Worm (Caenorhabditis elegans): ENCODE measurements around the gene col-130.

The col-130 gene

DNA sequence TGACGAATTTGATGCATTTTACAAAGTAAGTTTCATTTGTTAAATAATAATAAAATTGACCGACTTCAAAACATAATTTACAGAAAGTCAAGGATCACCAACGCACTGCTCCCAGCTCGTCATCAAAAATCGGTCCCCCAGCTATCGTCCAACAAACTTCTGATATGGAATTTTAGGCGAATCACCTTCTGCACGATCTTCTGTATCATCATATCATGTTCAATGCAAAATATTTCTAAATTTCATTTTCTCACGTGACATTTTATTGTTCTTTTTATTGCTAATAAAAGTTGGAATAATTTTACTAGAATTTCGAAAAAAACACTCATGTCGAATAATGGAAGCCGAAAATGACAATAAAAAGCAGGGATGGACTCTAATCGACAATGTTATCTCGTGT lies 18.1 kb downstream of the col-130 start, which contains the start of gene acl-13:
Gene acl-13, plus strand, starts transcription at position 301 of the 400 bp plus-strand sequence.
- no peak for TF ChIP-seq mdl-1 (tag; optimal IDR thresholded peaks at IDR 0.05)
- no peak for TF ChIP-seq nhr-23 (tag; optimal IDR thresholded peaks at IDR 0.05)
- no peak for TF ChIP-seq lin-11 (tag; optimal IDR thresholded peaks at IDR 0.05)
- no peak for TF ChIP-seq snpc-4 (tag; optimal IDR thresholded peaks at IDR 0.05)
- no peak for TF ChIP-seq zag-1 (tag; optimal IDR thresholded peaks at IDR 0.05)
- TF ChIP-seq mbf-1 (tag; optimal IDR thresholded peaks at IDR 0.05), result no peak
- no peak for TF ChIP-seq nhr-77 (tag; optimal IDR thresholded peaks at IDR 0.05)
- TF ChIP-seq mab-5 (tag; optimal IDR thresholded peaks at IDR 0.05), result no peak
- TF ChIP-seq unc-55 (GFP tag; optimal IDR thresholded peaks at IDR 0.05), result no peak
- TF ChIP-seq unc-62 (GFP tag; optimal IDR thresholded peaks at IDR 0.05), result no peak
- TF ChIP-seq fos-1 (tag; optimal IDR thresholded peaks at IDR 0.05), result no peak
- no peak for TF ChIP-seq blmp-1 (tag; optimal IDR thresholded peaks at IDR 0.05; ENCODE audit: insufficient read depth)
- no peak for TF ChIP-seq ztf-1 (GFP tag; conservative IDR thresholded peaks at IDR 0.05)

DNA sequence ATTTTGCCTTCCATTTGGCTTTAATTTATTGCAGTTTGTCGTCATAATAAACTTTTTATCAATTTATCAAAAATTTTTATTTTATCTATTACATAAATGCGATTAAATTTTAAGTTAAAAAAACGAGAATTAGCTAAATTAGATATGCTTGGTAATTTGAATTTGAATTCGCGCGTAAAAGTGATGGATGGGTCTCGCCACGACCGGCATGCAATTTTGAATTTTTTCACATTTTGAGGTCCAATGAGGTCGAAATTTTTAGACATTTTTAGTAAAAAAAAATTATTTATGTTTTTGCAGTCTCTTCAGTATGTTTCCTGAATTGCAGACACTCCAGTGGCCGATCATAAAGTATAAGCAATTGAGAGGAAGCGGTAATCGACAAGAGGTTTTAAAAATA lies 19.7 kb downstream of the col-130 start, which contains the start of gene dsb-1:
Gene dsb-1, plus strand, starts transcription at position 301 of the 400 bp plus-strand sequence.
- no peak for TF ChIP-seq ZK546.5 (tag; optimal IDR thresholded peaks at IDR 0.05)
- no peak for TF ChIP-seq zag-1 (tag; optimal IDR thresholded peaks at IDR 0.05)
- TF ChIP-seq unc-39 (tag; optimal IDR thresholded peaks at IDR 0.05), result no peak
- TF ChIP-seq Y55F3AM.14 (GFP tag; optimal IDR thresholded peaks at IDR 0.05), result no peak
- TF ChIP-seq F13H6.1 (tag; optimal IDR thresholded peaks at IDR 0.05), result no peak
- TF ChIP-seq nhr-129 (tag; optimal IDR thresholded peaks at IDR 0.05), result no peak
- no peak for TF ChIP-seq fos-1 (tag; optimal IDR thresholded peaks at IDR 0.05)
- TF ChIP-seq lin-13 (GFP tag; optimal IDR thresholded peaks at IDR 0.05), result no peak

DNA sequence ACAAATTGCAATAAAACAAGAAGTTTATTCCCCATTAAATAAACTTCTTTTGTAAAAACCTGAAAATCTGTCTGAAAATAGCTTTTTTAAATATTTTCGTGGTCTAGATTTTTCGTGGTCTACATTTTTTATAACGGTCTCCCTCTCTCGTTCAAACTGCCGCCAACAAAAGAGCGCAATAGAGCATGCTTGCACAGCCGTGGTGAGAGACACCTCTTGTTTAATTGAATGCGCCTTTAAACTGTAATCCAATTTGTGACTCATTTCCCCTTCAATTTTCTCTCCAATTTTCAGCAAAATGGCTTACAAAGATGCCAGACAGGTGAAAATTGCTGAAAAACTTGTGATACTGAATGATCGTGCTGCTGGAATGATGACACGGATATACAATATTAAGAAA lies 24.2 kb downstream of the col-130 start, which contains the start of gene gex-3:
Gene gex-3, plus strand, starts transcription at position 295 of the 400 bp plus-strand sequence.
- TF ChIP-seq sem-4 (tag; optimal IDR thresholded peaks at IDR 0.05) (peak; percentile 72), snpc-4 (tag; optimal IDR thresholded peaks at IDR 0.05) (no peak), crh-2 (tag; optimal IDR thresholded peaks at IDR 0.05) (peak; percentile 87), lin-11 (tag; optimal IDR thresholded peaks at IDR 0.05) (peak; percentile 79), nhr-10 (tag; optimal IDR thresholded peaks at IDR 0.05) (no peak), R02D3.7 (tag; optimal IDR thresholded peaks at IDR 0.05) (no peak), mbf-1 (tag; optimal IDR thresholded peaks at IDR 0.05) (no peak), nhr-77 (tag; optimal IDR thresholded peaks at IDR 0.05) (no peak), fos-1 (tag; optimal IDR thresholded peaks at IDR 0.05) (peak; percentile 80), lin-13 (GFP tag; optimal IDR thresholded peaks at IDR 0.05) (peak; percentile 91), unc-55 (GFP tag; optimal IDR thresholded peaks at IDR 0.05) (peak; percentile 97), skn-1 (tag; optimal IDR thresholded peaks at IDR 0.05) (no peak), elt-3 (tag; optimal IDR thresholded peaks at IDR 0.05) (no peak), nhr-12 (tag; optimal IDR thresholded peaks at IDR 0.05) (no peak), sma-9 (GFP tag; optimal IDR thresholded peaks at IDR 0.05) (peak; percentile 81), sma-9 (tag; optimal IDR thresholded peaks at IDR 0.05) (no peak), nhr-129 (tag; optimal IDR thresholded peaks at IDR 0.05) (peak; percentile 99), nhr-21 (tag; optimal IDR thresholded peaks at IDR 0.05) (peak; percentile 65), mab-5 (tag; optimal IDR thresholded peaks at IDR 0.05) (peak; percentile 22), gmeb-1 (tag; optimal IDR thresholded peaks at IDR 0.05) (peak; percentile 95), lsy-2 (tag; optimal IDR thresholded peaks at IDR 0.05) (peak; percentile 78 to 95), ceh-16 (tag; optimal IDR thresholded peaks at IDR 0.05) (peak; percentile 45), unc-62 (GFP tag; optimal IDR thresholded peaks at IDR 0.05) (no peak), ZK546.5 (tag; optimal IDR thresholded peaks at IDR 0.05) (peak; percentile 73), dmd-4 (tag; optimal IDR thresholded peaks at IDR 0.05) (no peak), C34F6.9 (tag; optimal IDR thresholded peaks at IDR 0.05) (peak; percentile 85), egl-27 (tag; optimal IDR thresholded peaks at IDR 0.05) (peak; percentile 12), zag-1 (tag; optimal IDR thresholded peaks at IDR 0.05) (peak; percentile 63), ama-1 (optimal IDR thresholded peaks at IDR 0.05) (peak; percentile 56), peb-1 (tag; optimal IDR thresholded peaks at IDR 0.05) (no peak), elt-1 (tag; optimal IDR thresholded peaks at IDR 0.05) (no peak), sma-3 (GFP tag; optimal IDR thresholded peaks at IDR 0.05) (peak; percentile 64), ztf-4 (tag; optimal IDR thresholded peaks at IDR 0.05) (peak; percentile 64), F13H6.1 (tag; optimal IDR thresholded peaks at IDR 0.05) (peak; percentile 48), nhr-25 (tag; optimal IDR thresholded peaks at IDR 0.05) (peak; percentile 71)
